Fruit fly (Drosophila melanogaster): ENCODE measurements around the gene RnpS1.

Gene RnpS1

DNA sequence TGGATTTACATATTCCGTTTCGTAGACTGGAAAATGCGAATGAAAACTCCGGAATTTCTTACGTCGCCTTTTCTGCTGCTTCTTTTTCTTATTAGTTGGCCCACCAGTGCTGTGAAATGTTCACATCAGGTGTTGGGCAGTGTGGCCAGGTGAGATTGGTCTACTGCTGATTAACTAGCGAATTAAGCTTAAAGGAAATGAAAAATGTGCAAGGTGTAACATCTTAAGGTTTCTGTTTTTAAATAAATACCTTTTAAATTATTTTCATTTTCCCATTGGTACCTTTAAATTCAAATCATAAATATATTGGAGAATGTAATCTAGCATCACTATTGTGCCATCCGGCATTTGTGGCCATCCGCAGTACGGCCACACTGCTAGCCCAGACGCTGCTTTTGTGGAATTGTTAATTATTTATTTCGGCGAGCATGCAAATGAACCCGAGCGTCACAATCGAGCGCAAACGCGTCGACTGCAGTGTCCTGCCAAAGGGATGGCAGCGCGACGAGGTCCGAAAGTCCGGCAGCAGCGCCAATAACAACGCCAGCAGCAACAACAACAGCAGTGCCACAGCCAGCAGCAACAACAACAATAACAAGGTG lies 7.7 kb downstream of the RnpS1 start, which contains the start of the genes AP-1mu and MBD-like (continued):
- TF ChIP-seq sisA (GFP tag; IDR thresholded peaks at IDR 0.05) (peak; percentile 56), unpg (GFP tag; optimal IDR thresholded peaks at IDR 0.05) (peak; percentile 66), Ets97D (GFP tag; optimal IDR thresholded peaks at IDR 0.05) (peak; percentile 61), br (optimal IDR thresholded peaks at IDR 0.05) (no peak), CG32767 (GFP tag; IDR thresholded peaks at IDR 0.05) (0 out of 2 replicates have a peak, but pooled peaks have one; percentile 45), pho (GFP tag; optimal IDR thresholded peaks at IDR 0.05) (peak; percentile 68), Jarid2 (GFP tag; optimal IDR thresholded peaks at IDR 0.05) (no peak), CG17361 (GFP tag; IDR thresholded peaks at IDR 0.05) (peak; percentile 76), Dbx (GFP tag; IDR thresholded peaks at IDR 0.05) (peak; percentile 12; the same call in 1 of the 3 replicates), CHES-1-like (GFP tag; optimal IDR thresholded peaks at IDR 0.05) (peak; percentile 70), CG7556 (GFP tag; optimal IDR thresholded peaks at IDR 0.05) (peak; percentile 46), NC2α (GFP tag; optimal IDR thresholded peaks at IDR 0.05) (no peak), Xrp1 (GFP tag; IDR thresholded peaks at IDR 0.05) (peak; percentile 50), kni (GFP tag; optimal IDR thresholded peaks at IDR 0.05) (peak; percentile 10), inv (GFP tag; IDR thresholded peaks at IDR 0.05; ENCODE audit: partially characterized antibody) (0 out of 2 replicates have a peak, but pooled peaks have one; percentile 13), CG4854 (GFP tag; optimal IDR thresholded peaks at IDR 0.05) (peak; percentile 58), GATAe (GFP tag; conservative IDR thresholded peaks at IDR 0.05) (peak; percentile 45; the same call in 1 of the 2 replicates), CG17385 (GFP tag; optimal IDR thresholded peaks at IDR 0.05) (peak; percentile 81), jumu (GFP tag; optimal IDR thresholded peaks at IDR 0.05) (peak; percentile 69), CG2678 (tag; optimal IDR thresholded peaks at IDR 0.05) (peak; percentile 64), CG1602 (GFP tag; optimal IDR thresholded peaks at IDR 0.05) (peak; percentile 73), Abd-B (GFP tag; optimal IDR thresholded peaks at IDR 0.05) (peak; percentile 73), hbn (GFP tag; IDR thresholded peaks at IDR 0.05; ENCODE audit: partially characterized antibody) (peak; percentile 49), nerfin-1 (tag; optimal IDR thresholded peaks at IDR 0.05) (peak; percentile 62), CG31441 (GFP tag; IDR thresholded peaks at IDR 0.05) (peak; percentile 69), fd102C (GFP tag; optimal IDR thresholded peaks at IDR 0.05) (no peak), CG8765 (GFP tag; IDR thresholded peaks at IDR 0.05) (peak; percentile 43; the same call in 1 of the 2 replicates), bsh (GFP tag; optimal IDR thresholded peaks at IDR 0.05) (peak in 1 of 2 experiments; percentile 50), peb (GFP tag; IDR thresholded peaks at IDR 0.05) (0 out of 2 replicates have a peak, but pooled peaks have one; percentile 41), h (optimal IDR thresholded peaks at IDR 0.05) (no peak), CG12942 (GFP tag; optimal IDR thresholded peaks at IDR 0.05) (peak; percentile 61), CG1647 (GFP tag; optimal IDR thresholded peaks at IDR 0.05) (peak; percentile 34), Max (GFP tag; optimal IDR thresholded peaks at IDR 0.05) (peak; percentile 76), esg (GFP tag; conservative IDR thresholded peaks at IDR 0.05) (peak; percentile 55), CG13624 (GFP tag; optimal IDR thresholded peaks at IDR 0.05) (peak; percentile 55), CG17186 (GFP tag; optimal IDR thresholded peaks at IDR 0.05) (peak; percentile 77), fru (optimal IDR thresholded peaks at IDR 0.05) (no peak), Adf1 (GFP tag; IDR thresholded peaks at IDR 0.05) (peak; percentile 33; the same call in 1 of the 2 replicates), ranshi (GFP tag; IDR thresholded peaks at IDR 0.05) (peak; percentile 58; the same call in 1 of the 2 replicates), lilli (GFP tag; optimal IDR thresholded peaks at IDR 0.05) (peak; percentile 85), Side (GFP tag; optimal IDR thresholded peaks at IDR 0.05) (peak; percentile 39), Kr (GFP tag; optimal IDR thresholded peaks at IDR 0.05) (no peak), cg (GFP tag; optimal IDR thresholded peaks at IDR 0.05) (no peak), CG12299 (tag; optimal IDR thresholded peaks at IDR 0.05) (peak; percentile 29), CG4360 (GFP tag; IDR thresholded peaks at IDR 0.05) (peak; percentile 99), HmgD (GFP tag; optimal IDR thresholded peaks at IDR 0.05) (no peak), CG1603 (tag; optimal IDR thresholded peaks at IDR 0.05) (peak; percentile 59), CG16815 (GFP tag; optimal IDR thresholded peaks at IDR 0.05) (peak; percentile 39), sd (tag; optimal IDR thresholded peaks at IDR 0.05) (peak; percentile 80), dysf (GFP tag; IDR thresholded peaks at IDR 0.05) (peak; percentile 63; the same call in 1 of the 3 replicates), H15 (GFP tag; IDR thresholded peaks at IDR 0.05) (0 out of 3 replicates have a peak, but pooled peaks have one; percentile 18)
